Fruit fly (Drosophila melanogaster) whole organism, embryonic: ENCODE data around the gene Rbm13.

Experiments
- Bteb2 ChIP-seq: fragments of 200-800 bp; sonication (Bioruptor generic); optimal IDR thresholded peaks from 2 replicates; lab custom pipeline; 2016; ENCODE audit warnings: missing biosample characterization, missing genetic modification characterization
- CG10565 ChIP-seq: fragments of 200-800 bp; sonication (Bioruptor generic); optimal IDR thresholded peaks from 3 replicates; lab custom pipeline; 2016; ENCODE audit warnings: missing biosample characterization, mild to moderate bottlenecking, missing genetic modification characterization
- CG10979 ChIP-seq: fragments of 200-800 bp; sonication (Bioruptor generic); optimal IDR thresholded peaks from 2 replicates; lab custom pipeline; 2018; ENCODE audit warnings: missing biosample characterization, mild to moderate bottlenecking, missing genetic modification characterization, moderate library complexity
- CG12104 ChIP-seq: fragments of 200-800 bp; sonication (Bioruptor generic); optimal IDR thresholded peaks from 3 replicates; lab custom pipeline; 2016; ENCODE audit warnings: missing biosample characterization, missing genetic modification characterization
- CG15269 ChIP-seq: fragments of 200-800 bp; sonication (Bioruptor generic); optimal IDR thresholded peaks from 2 replicates; lab custom pipeline; 2018; ENCODE audit warnings: missing biosample characterization, mild to moderate bottlenecking, missing genetic modification characterization, moderate library complexity
- CG15601 ChIP-seq: fragments of 200-800 bp; sonication (Bioruptor generic); optimal IDR thresholded peaks from 3 replicates; lab custom pipeline; 2019; ENCODE audit warnings: missing biosample characterization, mild to moderate bottlenecking, missing genetic modification characterization, moderate library complexity
- CG17829 ChIP-seq: fragments of 200-800 bp; optimal IDR thresholded peaks from 2 replicates; lab custom pipeline; 2019; ENCODE audit warnings: missing biosample characterization, mild to moderate bottlenecking, missing genetic modification characterization, moderate library complexity
- CG18262 ChIP-seq: fragments of 200-800 bp; optimal IDR thresholded peaks from 3 replicates; lab custom pipeline; 2019; ENCODE audit warnings: missing biosample characterization, mild to moderate bottlenecking, missing genetic modification characterization, moderate library complexity
- CG1832 ChIP-seq: fragments of 200-800 bp; sonication (Bioruptor generic); optimal IDR thresholded peaks from 2 replicates; lab custom pipeline; 2017; ENCODE audit warnings: missing biosample characterization, mild to moderate bottlenecking, missing genetic modification characterization, inconsistent platforms
- CG2678 ChIP-seq: fragments of 200-800 bp; sonication (Bioruptor generic); optimal IDR thresholded peaks from 3 replicates; lab custom pipeline; 2019; ENCODE audit warnings: missing biosample characterization, mild to moderate bottlenecking, missing genetic modification characterization, moderate library complexity
- CG2712 ChIP-seq: fragments of 200-800 bp; optimal IDR thresholded peaks from 3 replicates; lab custom pipeline; 2019; ENCODE audit warnings: missing biosample characterization, mild to moderate bottlenecking, missing genetic modification characterization, moderate library complexity
- CG30403 ChIP-seq: fragments of 200-800 bp; sonication (Bioruptor generic); optimal IDR thresholded peaks from 3 replicates; lab custom pipeline; 2016; ENCODE audit warnings: missing biosample characterization, missing genetic modification characterization
- CG34422 ChIP-seq: fragments of 200-800 bp; sonication (Bioruptor generic); IDR thresholded peaks from 3 replicates; pipeline ENCODE4 v1.3.6; 2022; ENCODE audit warnings: missing biosample characterization, missing genetic modification characterization
- CG3995 ChIP-seq: fragments of 200-800 bp; sonication (Bioruptor generic); optimal IDR thresholded peaks from 3 replicates; lab custom pipeline; 2016; ENCODE audit warnings: missing biosample characterization, missing genetic modification characterization
- CG6854 ChIP-seq: fragments of 200-800 bp; sonication (Bioruptor generic); optimal IDR thresholded peaks from 3 replicates; lab custom pipeline; 2017; ENCODE audit warnings: missing biosample characterization, mild to moderate bottlenecking, missing genetic modification characterization
- CG9215 ChIP-seq: fragments of 200-800 bp; sonication (Bioruptor generic); IDR thresholded peaks from 2 replicates; pipeline ENCODE4 v1.3.6; 2022; ENCODE audit warnings: missing biosample characterization, missing genetic modification characterization
- CG9609 ChIP-seq: fragments of 200-800 bp; sonication (Bioruptor generic); optimal IDR thresholded peaks from 3 replicates; lab custom pipeline; 2016; ENCODE audit warnings: missing biosample characterization, missing genetic modification characterization
- CoRest ChIP-seq: fragments of 200-800 bp; sonication (Bioruptor generic); optimal IDR thresholded peaks from 3 replicates; lab custom pipeline; 2018; ENCODE audit warnings: missing biosample characterization, mild to moderate bottlenecking, missing genetic modification characterization, moderate library complexity
- D19A ChIP-seq: fragments of 200-800 bp; optimal IDR thresholded peaks from 3 replicates; lab custom pipeline; 2019; ENCODE audit warnings: missing biosample characterization, mild to moderate bottlenecking, missing genetic modification characterization, moderate library complexity
- E2f2 ChIP-seq: fragments of 200-800 bp; sonication (Bioruptor generic); IDR thresholded peaks from 2 replicates; pipeline ENCODE4 v1.3.6; 2022; ENCODE audit warnings: missing biosample characterization, missing genetic modification characterization
- Eip74EF ChIP-seq, 2 experiments: fragments of 200-800 bp in 1 of 2; fragments of >200 bp in 1 of 2; sonication (Bioruptor generic) in 1 of 2; optimal IDR thresholded peaks; 2 replicates each; lab custom pipeline; 2017 to 2019; ENCODE audit warnings: missing biosample characterization in 2 of 2, missing genetic modification characterization in 2 of 2, mild to moderate bottlenecking in 1 of 2, moderate library complexity in 1 of 2
- Elba2 ChIP-seq: fragments of 200-800 bp; sonication (Bioruptor generic); optimal IDR thresholded peaks from 3 replicates; lab custom pipeline; 2016; ENCODE audit warnings: missing biosample characterization, missing genetic modification characterization
- HmgZ ChIP-seq: fragments of 200-800 bp; sonication (Bioruptor generic); optimal IDR thresholded peaks from 2 replicates; lab custom pipeline; 2018; ENCODE audit warnings: missing biosample characterization, mild to moderate bottlenecking, missing genetic modification characterization
- TFAM ChIP-seq: fragments of 200-800 bp; sonication (Bioruptor generic); optimal IDR thresholded peaks from 2 replicates; lab custom pipeline; 2017; ENCODE audit warnings: missing biosample characterization, missing genetic modification characterization, inconsistent platforms
- Trl ChIP-seq, 3 experiments: fragments of >200 bp in 2 of 3; fragments of 200-800 bp in 1 of 3; sonication (Bioruptor generic) in 1 of 3; optimal IDR thresholded peaks; 2 replicates in 1 of 3; 3 replicates in 2 of 3; lab custom pipeline; 2016 to 2017; ENCODE audit warnings: missing biosample characterization in 1 of 3, missing genetic modification characterization in 1 of 3
- az2 ChIP-seq: fragments of 200-800 bp; sonication (Bioruptor generic); optimal IDR thresholded peaks from 3 replicates; lab custom pipeline; 2016; ENCODE audit warnings: missing biosample characterization, missing genetic modification characterization
- bcd ChIP-seq: fragments of 200-800 bp; sonication (Bioruptor generic); optimal IDR thresholded peaks from 2 replicates; lab custom pipeline; 2017; ENCODE audit warnings: missing biosample characterization, mild to moderate bottlenecking, missing genetic modification characterization
- cato ChIP-seq: fragments of 200-800 bp; sonication (Bioruptor generic); optimal IDR thresholded peaks from 2 replicates; lab custom pipeline; 2016; ENCODE audit warnings: missing biosample characterization, missing genetic modification characterization, borderline replicate concordance
- chif ChIP-seq, 2 experiments: fragments of 200-800 bp; sonication (Bioruptor generic); optimal IDR thresholded peaks; 3 replicates each; lab custom pipeline; 2016; ENCODE audit warnings: missing biosample characterization in 2 of 2, missing genetic modification characterization in 2 of 2
- dmrt11E ChIP-seq: fragments of 200-800 bp; sonication (Bioruptor generic); optimal IDR thresholded peaks from 3 replicates; lab custom pipeline; 2018; ENCODE audit warnings: missing biosample characterization, mild to moderate bottlenecking, missing genetic modification characterization, moderate library complexity
- dmrt99B ChIP-seq: fragments of 200-800 bp; sonication (Bioruptor generic); optimal IDR thresholded peaks from 2 replicates; lab custom pipeline; 2018; ENCODE audit warnings: missing biosample characterization, mild to moderate bottlenecking, missing genetic modification characterization, moderate library complexity
- ems ChIP-seq: fragments of 200-800 bp; sonication (Bioruptor generic); optimal IDR thresholded peaks from 3 replicates; lab custom pipeline; 2016; ENCODE audit warnings: missing biosample characterization, missing genetic modification characterization
- exex ChIP-seq: fragments of 200-800 bp; sonication (Bioruptor generic); optimal IDR thresholded peaks from 4 replicates; lab custom pipeline; 2018; ENCODE audit warnings: missing biosample characterization, mild to moderate bottlenecking, missing genetic modification characterization, moderate library complexity
- fd96Cb ChIP-seq: fragments of 200-800 bp; sonication (Bioruptor generic); optimal IDR thresholded peaks from 2 replicates; lab custom pipeline; 2018; ENCODE audit warnings: missing biosample characterization, mild to moderate bottlenecking, missing genetic modification characterization, moderate library complexity
- gem ChIP-seq: fragments of 200-800 bp; sonication (Bioruptor generic); optimal IDR thresholded peaks from 2 replicates; lab custom pipeline; 2019; ENCODE audit warnings: missing biosample characterization, mild to moderate bottlenecking, missing genetic modification characterization, moderate library complexity
- gfzf ChIP-seq: fragments of 200-800 bp; sonication (Bioruptor generic); optimal IDR thresholded peaks from 2 replicates; lab custom pipeline; 2016; ENCODE audit warnings: missing biosample characterization, mild to moderate bottlenecking, missing genetic modification characterization, moderate library complexity
- gsb-n ChIP-seq: fragments of 200-800 bp; sonication (Bioruptor generic); optimal IDR thresholded peaks from 3 replicates; lab custom pipeline; 2018; ENCODE audit warnings: missing biosample characterization, mild to moderate bottlenecking, missing genetic modification characterization
- kni ChIP-seq: fragments of 200-800 bp; sonication (Bioruptor generic); optimal IDR thresholded peaks from 3 replicates; lab custom pipeline; 2017; ENCODE audit warnings: mild to moderate bottlenecking, missing biosample characterization, missing genetic modification reagents, missing genetic modification characterization
- lab ChIP-seq: fragments of 200-800 bp; sonication (Bioruptor generic); optimal IDR thresholded peaks from 3 replicates; lab custom pipeline; 2017; ENCODE audit warnings: missing biosample characterization, missing genetic modification characterization, mild to moderate bottlenecking, moderate library complexity, missing genetic modification reagents
- phol ChIP-seq: fragments of 200-800 bp; sonication (Bioruptor generic); optimal IDR thresholded peaks from 3 replicates; lab custom pipeline; 2018; ENCODE audit warnings: missing biosample characterization, mild to moderate bottlenecking, missing genetic modification characterization, moderate library complexity
- pros ChIP-seq: fragments of 200-800 bp; sonication (Bioruptor generic); optimal IDR thresholded peaks from 3 replicates; lab custom pipeline; 2019; ENCODE audit warnings: missing biosample characterization, mild to moderate bottlenecking, missing genetic modification characterization, moderate library complexity
- slbo ChIP-seq: fragments of 200-800 bp; sonication (Bioruptor generic); IDR thresholded peaks from 2 replicates; pipeline ENCODE4 v1.3.6; 2022; ENCODE audit warnings: missing biosample characterization, missing genetic modification characterization
- tgo ChIP-seq: fragments of 200-800 bp; sonication (Bioruptor generic); IDR thresholded peaks from 3 replicates; pipeline ENCODE4 v1.3.6; 2022; ENCODE audit warnings: missing biosample characterization, missing genetic modification characterization
- tll ChIP-seq, 2 experiments: fragments of 200-800 bp in 1 of 2; fragments of >200 bp in 1 of 2; sonication (Bioruptor generic) in 1 of 2; optimal IDR thresholded peaks; 2 replicates each; lab custom pipeline; 2017 to 2019; ENCODE audit warnings: missing biosample characterization in 2 of 2, missing genetic modification characterization in 2 of 2, mild to moderate bottlenecking in 1 of 2, moderate library complexity in 1 of 2
- unc-4 ChIP-seq: fragments of 200-800 bp; sonication (Bioruptor generic); IDR thresholded peaks from 2 replicates; pipeline ENCODE4 v1.3.6; 2022; ENCODE audit warnings: missing biosample characterization, missing genetic modification characterization; ENCODE audit not compliant: partially characterized antibody
- zen ChIP-seq: fragments of 200-800 bp; sonication (Bioruptor generic); optimal IDR thresholded peaks from 3 replicates; lab custom pipeline; 2018; ENCODE audit warnings: missing biosample characterization, mild to moderate bottlenecking, missing genetic modification characterization, moderate library complexity

Gene Rbm13

dm6 chrX:8896845-8897775 lies 4.4 kb upstream of the Rbm13 start (continued):
- peak; percentile 7 for TF ChIP-seq bcd (GFP tag; lab: Kevin White, UChicago)
- peak; percentile 5 for TF ChIP-seq lab (GFP tag; lab: Kevin White, UChicago)
- TF ChIP-seq tll (GFP tag; optimal IDR thresholded peaks at IDR 0.05; lab: Kevin White, UChicago), result peak in 1 of 2 experiments; percentile 32
- TF ChIP-seq CG1832 (GFP tag; lab: Kevin White, UChicago), result peak; percentile 52
- peak; percentile 55 for TF ChIP-seq gem (tag; lab: Kevin White, UChicago)
- no peak for TF ChIP-seq ems (GFP tag; lab: Kevin White, UChicago)
- no peak for TF ChIP-seq chif (GFP tag; optimal IDR thresholded peaks at IDR 0.05; lab: Kevin White, UChicago)
- TF ChIP-seq CG9609 (GFP tag; lab: Kevin White, UChicago), result no peak
- TF ChIP-seq CG9215 (GFP tag; lab: Robert Waterston, UW), result peak; percentile 31; the same call in 1 of the 2 replicates
- no peak for TF ChIP-seq CG10565 (GFP tag; lab: Kevin White, UChicago)
- no peak for TF ChIP-seq TFAM (GFP tag; lab: Kevin White, UChicago)
- peak; percentile 29 for TF ChIP-seq CG30403 (GFP tag; lab: Kevin White, UChicago)
- peak; percentile 55 for TF ChIP-seq pros
- 0 out of 3 replicates have a peak, but pooled peaks have one; percentile 15 for TF ChIP-seq CG34422
- TF ChIP-seq slbo (GFP tag; lab: Robert Waterston, UW), result peak; percentile 43
- TF ChIP-seq gfzf (GFP tag; lab: Kevin White, UChicago), result no peak
- TF ChIP-seq E2f2, result no peak
- no peak for TF ChIP-seq unc-4
- TF ChIP-seq Bteb2, result no peak
- TF ChIP-seq Eip74EF (GFP tag; optimal IDR thresholded peaks at IDR 0.05; lab: Kevin White, UChicago), result no peak
- TF ChIP-seq phol (tag; lab: Kevin White, UChicago), result peak; percentile 8
- no peak for TF ChIP-seq cato (GFP tag; lab: Kevin White, UChicago)
- TF ChIP-seq CG2712 (tag; lab: Kevin White, UChicago), result peak; percentile 45
- TF ChIP-seq tgo (GFP tag; lab: Robert Waterston, UW), result 0 out of 3 replicates have a peak, but pooled peaks have one; percentile 31
- TF ChIP-seq zen, result no peak
- TF ChIP-seq dmrt99B, result no peak
- peak; percentile 13 for TF ChIP-seq Elba2
- peak; percentile 44 for TF ChIP-seq CG2678 (tag; lab: Kevin White, UChicago)
- TF ChIP-seq CG10979 (tag; lab: Kevin White, UChicago), result peak; percentile 16
- peak; percentile 3 for TF ChIP-seq az2 (GFP tag; lab: Kevin White, UChicago)
- TF ChIP-seq gsb-n (tag; lab: Kevin White, UChicago), result no peak
- peak; percentile 15 for TF ChIP-seq D19A (tag; lab: Kevin White, UChicago)
- no peak for TF ChIP-seq CG6854
- TF ChIP-seq CoRest (tag; lab: Kevin White, UChicago), result peak; percentile 7
- TF ChIP-seq CG18262 (tag; lab: Kevin White, UChicago), result peak; percentile 33
- no peak for TF ChIP-seq HmgZ (tag; lab: Kevin White, UChicago)
- TF ChIP-seq CG3995 (GFP tag; lab: Kevin White, UChicago), result peak; percentile 84
- TF ChIP-seq CG15269 (tag; lab: Kevin White, UChicago), result no peak
- peak; percentile 10 for TF ChIP-seq CG12104 (GFP tag; lab: Kevin White, UChicago)
- no peak for TF ChIP-seq Trl (optimal IDR thresholded peaks at IDR 0.05; lab: Kevin White, UChicago)
- TF ChIP-seq Trl (GFP tag; optimal IDR thresholded peaks at IDR 0.05; lab: Kevin White, UChicago), result no peak
- TF ChIP-seq fd96Cb, result peak; percentile 16
- peak; percentile 15 for TF ChIP-seq CG17829 (tag; lab: Kevin White, UChicago)
- TF ChIP-seq kni, result peak; percentile 46
- peak; percentile 4 for TF ChIP-seq dmrt11E (tag; lab: Kevin White, UChicago)
- TF ChIP-seq exex, result no peak
- peak; percentile 14 for TF ChIP-seq CG15601 (tag; lab: Kevin White, UChicago)
